Fruit fly (Drosophila melanogaster): ENCODE results near the gene CG2100.

CG2100 gene

DNA sequence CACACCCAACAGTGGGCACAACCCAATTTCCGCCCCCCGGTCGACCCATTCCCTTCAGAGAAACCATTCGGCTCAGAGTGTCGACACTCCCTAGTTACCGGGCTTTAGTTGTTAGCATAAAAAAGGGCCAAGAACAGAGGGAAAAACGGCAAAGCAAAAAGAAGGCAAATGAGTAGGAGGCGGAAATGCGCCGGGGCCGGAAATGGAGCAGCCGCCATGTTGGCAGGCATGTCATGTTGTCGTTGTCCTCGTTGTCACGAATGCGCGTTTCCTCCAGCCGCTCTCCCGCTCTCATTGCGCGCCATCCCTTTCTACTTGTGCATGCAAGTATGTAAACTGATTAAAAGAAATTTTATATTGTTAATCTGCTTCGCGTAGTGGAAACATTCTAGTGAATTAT lies 39.8 kb downstream of the CG2100 start (continued):
- TF ChIP-seq Fer1 (GFP tag; optimal IDR thresholded peaks at IDR 0.05) (peak; percentile 75), caup (GFP tag; optimal IDR thresholded peaks at IDR 0.05; ENCODE audit: severe bottlenecking) (peak; percentile 37), lov (optimal IDR thresholded peaks at IDR 0.05) (no peak), lov (GFP tag; IDR thresholded peaks at IDR 0.05) (0 out of 3 replicates have a peak, but pooled peaks have one; percentile 41), CG34376 (GFP tag; optimal IDR thresholded peaks at IDR 0.05) (peak; percentile 57), toy (GFP tag; IDR thresholded peaks at IDR 0.05) (no peak), CG18599 (GFP tag; optimal IDR thresholded peaks at IDR 0.05) (peak; percentile 48), lab (GFP tag; optimal IDR thresholded peaks at IDR 0.05) (peak; percentile 71), HHEX (GFP tag; optimal IDR thresholded peaks at IDR 0.05) (peak; percentile 25), Hey (tag; optimal IDR thresholded peaks at IDR 0.05) (no peak), CoRest (tag; optimal IDR thresholded peaks at IDR 0.05) (no peak), Opbp (GFP tag; IDR thresholded peaks at IDR 0.05; ENCODE audit: partially characterized antibody) (no peak), CG13296 (GFP tag; optimal IDR thresholded peaks at IDR 0.05) (peak; percentile 60), hkb (optimal IDR thresholded peaks at IDR 0.05) (no peak), hkb (GFP tag; IDR thresholded peaks at IDR 0.05) (no peak), CG6765 (GFP tag; optimal IDR thresholded peaks at IDR 0.05) (peak; percentile 43), CG15514 (GFP tag; optimal IDR thresholded peaks at IDR 0.05) (peak; percentile 24), CG17385 (GFP tag; optimal IDR thresholded peaks at IDR 0.05) (peak; percentile 3), cad (GFP tag; optimal IDR thresholded peaks at IDR 0.05) (no peak), onecut (GFP tag; IDR thresholded peaks at IDR 0.05) (0 out of 2 replicates have a peak, but pooled peaks have one; percentile 12), CG10543 (GFP tag; optimal IDR thresholded peaks at IDR 0.05) (peak; percentile 13), Sox100B (GFP tag; optimal IDR thresholded peaks at IDR 0.05) (peak; percentile 3), phol (tag; optimal IDR thresholded peaks at IDR 0.05) (peak; percentile 62), Jarid2 (GFP tag; optimal IDR thresholded peaks at IDR 0.05) (no peak)

- no peak for TF ChIP-seq cg (GFP tag; optimal IDR thresholded peaks at IDR 0.05)
- no peak for TF ChIP-seq CG4617 (GFP tag; optimal IDR thresholded peaks at IDR 0.05; ENCODE audit: borderline replicate concordance)
- TF ChIP-seq C15 (GFP tag; IDR thresholded peaks at IDR 0.05) = no peak
- no peak for TF ChIP-seq CG12769 (tag; optimal IDR thresholded peaks at IDR 0.05)
- no peak for TF ChIP-seq Med (GFP tag)
- peak; percentile 2 for TF ChIP-seq CG10979 (tag; optimal IDR thresholded peaks at IDR 0.05)
- no peak for TF ChIP-seq Max (GFP tag; optimal IDR thresholded peaks at IDR 0.05)
- peak; percentile 27 for TF ChIP-seq CG2712 (tag; optimal IDR thresholded peaks at IDR 0.05)
- no peak for TF ChIP-seq nau (GFP tag; optimal IDR thresholded peaks at IDR 0.05)
- TF ChIP-seq CG11085 (GFP tag; IDR thresholded peaks at IDR 0.05) = no peak
- no peak for TF ChIP-seq CG7745 (tag; optimal IDR thresholded peaks at IDR 0.05)
- no peak for TF ChIP-seq CG1647 (GFP tag; optimal IDR thresholded peaks at IDR 0.05)
- no peak for TF ChIP-seq kah (GFP tag; optimal IDR thresholded peaks at IDR 0.05)
- TF ChIP-seq bcd (GFP tag; optimal IDR thresholded peaks at IDR 0.05) = no peak
- TF ChIP-seq CG6254 (GFP tag; optimal IDR thresholded peaks at IDR 0.05) = peak; percentile 25
- TF ChIP-seq Sox102F (GFP tag; optimal IDR thresholded peaks at IDR 0.05) = peak; percentile 43
- TF ChIP-seq B-H2 (GFP tag; optimal IDR thresholded peaks at IDR 0.05) = no peak
- TF ChIP-seq ro (GFP tag; IDR thresholded peaks at IDR 0.05) = no peak
- TF ChIP-seq Stat92E (GFP tag; optimal IDR thresholded peaks at IDR 0.05) = no peak
- TF ChIP-seq her (GFP tag; optimal IDR thresholded peaks at IDR 0.05) = no peak
- peak; percentile 49 for TF ChIP-seq Blimp-1 (GFP tag; optimal IDR thresholded peaks at IDR 0.05)
- TF ChIP-seq CG10959 (GFP tag; IDR thresholded peaks at IDR 0.05) = no peak
- TF ChIP-seq Dp (GFP tag; optimal IDR thresholded peaks at IDR 0.05) = no peak
- TF ChIP-seq CG6689 (GFP tag; IDR thresholded peaks at IDR 0.05) = no peak
- peak; percentile 20 for TF ChIP-seq phol (tag; optimal IDR thresholded peaks at IDR 0.05)
- TF ChIP-seq HLH54F (GFP tag; optimal IDR thresholded peaks at IDR 0.05) = no peak
- TF ChIP-seq pfk (GFP tag; optimal IDR thresholded peaks at IDR 0.05) = no peak
These were observed 41.7 kb downstream of the CG2100 start for dm6 chr3R:5694461-5694860.

All from whole organism, embryonic.